Worm (Caenorhabditis elegans) whole organism, L2 larva: ENCODE data around the gene srab-13.

Experiments used
- C34F6.9 ChIP-seq: fragments of 150-350 bp; optimal IDR thresholded peaks from 2 replicates; lab custom pipeline; 2014; ENCODE audit warnings: missing biosample characterization, missing genetic modification characterization
- F13H6.1 ChIP-seq: sonication (generic microtip); optimal IDR thresholded peaks from 2 replicates; lab custom pipeline; 2016; ENCODE audit warnings: missing genetic modification characterization, missing compliant biosample characterization
- R02D3.7 ChIP-seq: fragments of 150-350 bp; optimal IDR thresholded peaks from 2 replicates; lab custom pipeline; 2014; ENCODE audit warnings: missing biosample characterization, missing genetic modification characterization
- ZK546.5 ChIP-seq: sonication (generic microtip); optimal IDR thresholded peaks from 2 replicates; lab custom pipeline; 2017; ENCODE audit warnings: missing biosample characterization, missing genetic modification characterization
- alr-1 ChIP-seq: fragments of 150-350 bp; optimal IDR thresholded peaks from 2 replicates; lab custom pipeline; 2014; ENCODE audit warnings: missing biosample characterization, missing genetic modification characterization
- aly-2 ChIP-seq: fragments of 150-350 bp; optimal IDR thresholded peaks from 2 replicates; lab custom pipeline; 2014; ENCODE audit warnings: missing biosample characterization, missing genetic modification characterization
- ama-1 ChIP-seq: fragments of 150-350 bp; optimal IDR thresholded peaks from 2 replicates; lab custom pipeline; 2018; ENCODE audit warnings: inconsistent platforms
- blmp-1 ChIP-seq: sonication (generic microtip); optimal IDR thresholded peaks from 2 replicates; lab custom pipeline; 2017; ENCODE audit warnings: missing genetic modification characterization, mild to moderate bottlenecking, missing compliant biosample characterization, antibody characterized with exemption, moderate library complexity; ENCODE audit not compliant: insufficient read depth
- ceh-16 ChIP-seq: fragments of 150-350 bp; optimal IDR thresholded peaks from 2 replicates; lab custom pipeline; 2014; ENCODE audit warnings: missing biosample characterization, missing genetic modification characterization
- crh-2 ChIP-seq: sonication (generic microtip); optimal IDR thresholded peaks from 2 replicates; lab custom pipeline; 2017; ENCODE audit warnings: missing biosample characterization, missing genetic modification characterization
- dmd-4 ChIP-seq: sonication (generic microtip); optimal IDR thresholded peaks from 2 replicates; lab custom pipeline; 2017; ENCODE audit warnings: missing biosample characterization, missing genetic modification characterization
- egl-27 ChIP-seq: sonication (generic microtip); optimal IDR thresholded peaks from 3 replicates; lab custom pipeline; 2017; ENCODE audit warnings: missing biosample characterization, missing genetic modification reagents, missing genetic modification characterization
- elt-1 ChIP-seq: fragments of 150-350 bp; optimal IDR thresholded peaks from 2 replicates; lab custom pipeline; 2014; ENCODE audit warnings: missing biosample characterization, missing genetic modification characterization
- fos-1 ChIP-seq: fragments of 150-350 bp; optimal IDR thresholded peaks from 2 replicates; lab custom pipeline; 2014; ENCODE audit warnings: missing biosample characterization, missing genetic modification characterization
- gmeb-1 ChIP-seq: fragments of 150-350 bp; optimal IDR thresholded peaks from 2 replicates; lab custom pipeline; 2014; ENCODE audit warnings: missing biosample characterization, missing genetic modification characterization
- lin-11 ChIP-seq: fragments of 150-350 bp; sonication (generic microtip); optimal IDR thresholded peaks from 2 replicates; lab custom pipeline; 2014; ENCODE audit warnings: missing biosample characterization, missing genetic modification characterization, inconsistent platforms, mixed read lengths
- lin-13 ChIP-seq: fragments of 150-350 bp; optimal IDR thresholded peaks from 2 replicates; lab custom pipeline; 2014; ENCODE audit warnings: missing biosample characterization, missing genetic modification reagents, missing genetic modification characterization
- lsy-2 ChIP-seq, 2 experiments: fragments of 150-350 bp in 1 of 2; sonication (generic microtip) in 1 of 2; optimal IDR thresholded peaks; 2 replicates each; lab custom pipeline; 2014 to 2017; ENCODE audit warnings: missing biosample characterization in 2 of 2, missing genetic modification characterization in 2 of 2
- mbf-1 ChIP-seq: sonication (generic microtip); optimal IDR thresholded peaks from 2 replicates; lab custom pipeline; 2017; ENCODE audit warnings: missing biosample characterization, missing genetic modification characterization
- mdl-1 ChIP-seq, 2 experiments: fragments of 150-350 bp in 1 of 2; sonication (generic microtip) in 1 of 2; optimal IDR thresholded peaks; 2 replicates each; lab custom pipeline; 2017; ENCODE audit warnings: missing biosample characterization in 2 of 2, missing genetic modification characterization in 2 of 2
- nhr-10 ChIP-seq: sonication (generic microtip); optimal IDR thresholded peaks from 2 replicates; lab custom pipeline; 2017; ENCODE audit warnings: missing biosample characterization, missing genetic modification characterization
- nhr-11 ChIP-seq: fragments of 150-350 bp; optimal IDR thresholded peaks from 2 replicates; lab custom pipeline; 2014; ENCODE audit warnings: missing biosample characterization, missing genetic modification characterization
- nhr-12 ChIP-seq: fragments of 150-350 bp; optimal IDR thresholded peaks from 2 replicates; lab custom pipeline; 2014; ENCODE audit warnings: missing biosample characterization, missing genetic modification characterization
- nhr-129 ChIP-seq: fragments of 150-350 bp; optimal IDR thresholded peaks from 2 replicates; lab custom pipeline; 2014; ENCODE audit warnings: missing biosample characterization, missing genetic modification characterization
- nhr-21 ChIP-seq: fragments of 150-350 bp; optimal IDR thresholded peaks from 2 replicates; lab custom pipeline; 2014; ENCODE audit warnings: missing biosample characterization, missing genetic modification characterization
- nhr-237 ChIP-seq: fragments of 150-350 bp; optimal IDR thresholded peaks from 2 replicates; lab custom pipeline; 2014; ENCODE audit warnings: missing biosample characterization, missing genetic modification characterization
- nhr-25 ChIP-seq: fragments of 150-350 bp; sonication (generic microtip); optimal IDR thresholded peaks from 3 replicates; lab custom pipeline; 2014; ENCODE audit warnings: missing biosample characterization, missing genetic modification characterization
- nhr-6 ChIP-seq: fragments of 150-350 bp; optimal IDR thresholded peaks from 2 replicates; lab custom pipeline; 2014; ENCODE audit warnings: missing biosample characterization, missing genetic modification characterization
- nhr-77 ChIP-seq: fragments of 150-350 bp; optimal IDR thresholded peaks from 2 replicates; lab custom pipeline; 2014; ENCODE audit warnings: missing biosample characterization, missing genetic modification characterization
- peb-1 ChIP-seq: fragments of 150-350 bp; optimal IDR thresholded peaks from 2 replicates; lab custom pipeline; 2014; ENCODE audit warnings: missing biosample characterization, missing genetic modification characterization
- sem-4 ChIP-seq: fragments of 150-350 bp; optimal IDR thresholded peaks from 2 replicates; lab custom pipeline; 2014; ENCODE audit warnings: missing biosample characterization, missing genetic modification reagents, missing genetic modification characterization
- sma-3 ChIP-seq: sonication (generic microtip); optimal IDR thresholded peaks from 2 replicates; lab custom pipeline; 2016; ENCODE audit warnings: missing genetic modification reagents, missing genetic modification characterization, missing compliant biosample characterization
- sma-9 ChIP-seq, 2 experiments: fragments of 150-350 bp in 1 of 2; sonication (generic microtip) in 1 of 2; optimal IDR thresholded peaks; 2 replicates each; lab custom pipeline; 2014 to 2016; ENCODE audit warnings: missing genetic modification characterization in 2 of 2, mild to moderate bottlenecking in 1 of 2, missing biosample characterization in 1 of 2, missing compliant biosample characterization in 1 of 2, missing genetic modification reagents in 1 of 2, moderate library complexity in 1 of 2
- snpc-4 ChIP-seq: fragments of 150-350 bp; optimal IDR thresholded peaks from 2 replicates; lab custom pipeline; 2014; ENCODE audit warnings: missing biosample characterization, missing genetic modification characterization
- unc-62 ChIP-seq: fragments of 150-350 bp; optimal IDR thresholded peaks from 2 replicates; lab custom pipeline; 2014; ENCODE audit warnings: missing biosample characterization, missing genetic modification reagents, missing genetic modification characterization
- zag-1 ChIP-seq: fragments of 150-350 bp; optimal IDR thresholded peaks from 2 replicates; lab custom pipeline; 2014; ENCODE audit warnings: missing biosample characterization, missing genetic modification characterization
- ztf-1 ChIP-seq: fragments of 200-800 bp; sonication (Bioruptor generic); conservative IDR thresholded peaks from 2 replicates; pipeline ENCODE4 v1.3.6; 2022; ENCODE audit warnings: missing genetic modification characterization, missing compliant biosample characterization
- ztf-11 ChIP-seq: sonication (generic microtip); optimal IDR thresholded peaks from 2 replicates; lab custom pipeline; 2017; ENCODE audit warnings: missing biosample characterization, missing genetic modification characterization
- ztf-4 ChIP-seq: fragments of 150-350 bp; optimal IDR thresholded peaks from 2 replicates; lab custom pipeline; 2014; ENCODE audit warnings: missing biosample characterization, missing genetic modification characterization

srab-13 gene

DNA sequence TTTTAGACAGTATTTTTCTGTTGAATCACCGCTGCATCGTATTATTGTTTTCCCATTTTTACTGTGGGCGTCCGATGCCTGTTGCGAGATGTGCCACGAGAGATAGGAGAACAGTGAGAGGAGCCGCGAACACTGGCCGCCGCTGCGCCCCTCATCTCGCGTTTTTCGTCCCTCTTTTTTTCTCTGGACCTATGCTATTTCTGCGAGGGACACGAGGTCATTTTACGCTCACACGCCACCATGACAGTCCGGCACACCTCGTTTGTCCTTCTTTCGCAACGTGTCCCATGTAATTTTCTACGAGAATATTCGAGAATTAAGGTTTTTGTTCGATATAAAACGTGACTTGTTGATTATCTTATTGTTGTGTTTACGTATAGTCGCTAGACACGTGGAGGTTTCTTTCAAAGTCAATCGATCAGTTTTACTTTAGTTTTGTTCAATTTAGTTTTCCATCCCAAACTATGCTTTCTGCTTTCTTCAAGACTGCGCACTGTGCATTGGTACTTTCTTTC lies 40.4 kb upstream of the srab-13 start, which contains the start of gene lbp-9:
TSS of gene lbp-9 (plus strand) at position 465 of the 515 bp plus-strand sequence.
- TF ChIP-seq lin-13 (GFP tag; lab: Kevin White, UChicago): no peak
- peak; percentile 64 for TF ChIP-seq ztf-4 (tag; lab: Kevin White, UChicago)
- TF ChIP-seq ztf-1 (GFP tag; lab: Robert Waterston, UW): no peak
- TF ChIP-seq egl-27 (tag; lab: Kevin White, UChicago): peak; percentile 20
- TF ChIP-seq nhr-10: no peak
- peak; percentile 72 for TF ChIP-seq sma-3 (GFP tag; lab: Kevin White, UChicago)
- TF ChIP-seq nhr-237: no peak
- no peak for TF ChIP-seq aly-2
- TF ChIP-seq gmeb-1 (tag; lab: Kevin White, UChicago): peak; percentile 26
- no peak for TF ChIP-seq snpc-4
- peak; percentile 87 for TF ChIP-seq nhr-25
- TF ChIP-seq lin-11 (tag; lab: Kevin White, UChicago): no peak
- TF ChIP-seq elt-1 (tag; lab: Kevin White, UChicago): no peak
- TF ChIP-seq crh-2: peak; percentile 83
- peak; percentile 1 for TF ChIP-seq sem-4 (tag; lab: Kevin White, UChicago)
- peak in 1 of 2 experiments; percentile 53 for TF ChIP-seq mdl-1 (tag; optimal IDR thresholded peaks at IDR 0.05; lab: Kevin White, UChicago)
- TF ChIP-seq sma-9 (GFP tag; optimal IDR thresholded peaks at IDR 0.05; lab: Kevin White, UChicago): peak; percentile 49
- no peak for TF ChIP-seq sma-9 (tag; optimal IDR thresholded peaks at IDR 0.05; lab: Kevin White, UChicago)
- TF ChIP-seq ZK546.5: no peak
- peak; percentile 25 for TF ChIP-seq F13H6.1 (tag; lab: Kevin White, UChicago)
- TF ChIP-seq ceh-16 (tag; lab: Kevin White, UChicago): no peak
- no peak for TF ChIP-seq nhr-6 (tag; lab: Kevin White, UChicago)
- TF ChIP-seq nhr-129 (tag; lab: Kevin White, UChicago): peak; percentile 79
- TF ChIP-seq zag-1: no peak
- peak; percentile 34 for TF ChIP-seq fos-1 (tag; lab: Kevin White, UChicago)
- TF ChIP-seq alr-1 (tag; lab: Kevin White, UChicago): no peak
- TF ChIP-seq nhr-77 (tag; lab: Kevin White, UChicago): no peak
- peak in 1 of 2 experiments; percentile 59 for TF ChIP-seq lsy-2 (tag; optimal IDR thresholded peaks at IDR 0.05; lab: Kevin White, UChicago)
- TF ChIP-seq mbf-1: no peak
- TF ChIP-seq ama-1: no peak
- peak; percentile 2 for TF ChIP-seq blmp-1 (tag; lab: Kevin White, UChicago)
- peak; percentile 88 for TF ChIP-seq C34F6.9 (tag; lab: Kevin White, UChicago)
- TF ChIP-seq, all 48 proteins: peak for 15

DNA sequence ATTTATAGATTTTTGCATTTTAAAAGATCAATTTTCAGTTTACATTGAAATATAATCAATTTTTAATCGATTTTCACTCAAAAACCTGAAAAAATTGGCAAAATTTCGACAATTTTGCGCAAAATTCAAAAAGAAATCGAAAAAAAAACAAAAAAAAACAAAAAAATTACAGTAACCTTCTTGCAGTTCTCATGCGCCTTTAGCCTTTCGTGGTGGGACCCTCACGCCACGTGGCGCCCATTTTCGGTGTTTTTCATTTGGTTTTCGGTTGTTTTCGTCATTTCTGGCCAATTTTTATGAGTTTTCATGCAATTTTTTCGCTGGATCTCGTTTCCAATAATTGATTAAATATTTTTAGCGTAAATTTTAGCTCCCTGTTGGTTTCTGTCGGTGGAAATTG lies 39.7 kb upstream of the srab-13 start:
- no peak for TF ChIP-seq mdl-1 (tag; optimal IDR thresholded peaks at IDR 0.05; lab: Kevin White, UChicago)
- TF ChIP-seq lsy-2 (tag; optimal IDR thresholded peaks at IDR 0.05; lab: Kevin White, UChicago): peak in 1 of 2 experiments; percentile 1

- TF ChIP-seq C34F6.9 (tag; lab: Kevin White, UChicago): no peak
- no peak for TF ChIP-seq nhr-21 (tag; lab: Kevin White, UChicago)
- TF ChIP-seq ama-1: peak; percentile 5
- TF ChIP-seq zag-1: no peak
- TF ChIP-seq aly-2: no peak
- no peak for TF ChIP-seq lsy-2 (tag; optimal IDR thresholded peaks at IDR 0.05; lab: Kevin White, UChicago)
- peak; percentile 30 for TF ChIP-seq fos-1 (tag; lab: Kevin White, UChicago)
- no peak for TF ChIP-seq unc-62 (GFP tag; lab: Kevin White, UChicago)
- peak; percentile 2 for TF ChIP-seq gmeb-1 (tag; lab: Kevin White, UChicago)
- no peak for TF ChIP-seq nhr-12 (tag; lab: Kevin White, UChicago)
- TF ChIP-seq nhr-11 (tag; lab: Kevin White, UChicago): no peak
- TF ChIP-seq lin-13 (GFP tag; lab: Kevin White, UChicago): no peak
- no peak for TF ChIP-seq ZK546.5
- no peak for TF ChIP-seq R02D3.7 (tag; lab: Kevin White, UChicago)
- no peak for TF ChIP-seq lin-11 (tag; lab: Kevin White, UChicago)
- no peak for TF ChIP-seq ceh-16 (tag; lab: Kevin White, UChicago)
- TF ChIP-seq peb-1 (tag; lab: Kevin White, UChicago): no peak
- peak; percentile 28 for TF ChIP-seq nhr-129 (tag; lab: Kevin White, UChicago)
- TF ChIP-seq nhr-25: no peak
- TF ChIP-seq crh-2: peak; percentile 8
- no peak for TF ChIP-seq ztf-11
- TF ChIP-seq sma-3 (GFP tag; lab: Kevin White, UChicago): no peak
- TF ChIP-seq dmd-4 (tag; lab: Kevin White, UChicago): no peak
- TF ChIP-seq nhr-77 (tag; lab: Kevin White, UChicago): no peak
- no peak for TF ChIP-seq ztf-1 (GFP tag; lab: Robert Waterston, UW)
- TF ChIP-seq, all 48 proteins: peak for 5
These were observed 39.1 kb upstream of the srab-13 start, which contains the start of gene nhr-86 for ce11 chrV:2066780-2067179. TSS of gene nhr-86 (minus strand) at chrV:2066850.
